Worm (Caenorhabditis elegans) whole organism, L3 larva: ENCODE measurements around the gene fbxa-128.
A peak's percentile ranks its signal among the peaks of the same experiment; 100 is the strongest.

ENCODE experiments used
- R02D3.7 ChIP-seq: fragments of 150-350 bp; optimal IDR thresholded peaks from 2 replicates; lab custom pipeline; 2014; ENCODE audit warnings: missing biosample characterization, missing genetic modification characterization
- ZK546.5 ChIP-seq: sonication (generic microtip); optimal IDR thresholded peaks from 2 replicates; lab custom pipeline; 2017; ENCODE audit warnings: missing biosample characterization, missing genetic modification characterization
- aly-2 ChIP-seq: fragments of 150-350 bp; optimal IDR thresholded peaks from 2 replicates; lab custom pipeline; 2014; ENCODE audit warnings: missing biosample characterization, missing genetic modification characterization
- ama-1 ChIP-seq: fragments of 150-350 bp; optimal IDR thresholded peaks from 2 replicates; lab custom pipeline; 2018
- ceh-16 ChIP-seq: sonication (generic microtip); optimal IDR thresholded peaks from 2 replicates; lab custom pipeline; 2017; ENCODE audit warnings: missing biosample characterization, missing genetic modification characterization
- ceh-28 ChIP-seq: fragments of 150-350 bp; optimal IDR thresholded peaks from 2 replicates; lab custom pipeline; 2014; ENCODE audit warnings: missing biosample characterization, missing genetic modification reagents, missing genetic modification characterization
- ceh-82 ChIP-seq: fragments of 150-350 bp; optimal IDR thresholded peaks from 2 replicates; lab custom pipeline; 2014; ENCODE audit warnings: missing biosample characterization, missing genetic modification characterization
- ceh-9 ChIP-seq: sonication (generic microtip); optimal IDR thresholded peaks from 2 replicates; lab custom pipeline; 2018; ENCODE audit warnings: missing biosample characterization, missing genetic modification characterization
- daf-12 ChIP-seq: fragments of 150-350 bp; optimal IDR thresholded peaks from 2 replicates; lab custom pipeline; 2014; ENCODE audit warnings: missing biosample characterization, missing genetic modification reagents, missing genetic modification characterization
- egl-27 ChIP-seq: sonication (generic microtip); optimal IDR thresholded peaks from 4 replicates; lab custom pipeline; 2017; ENCODE audit warnings: missing biosample characterization, missing genetic modification reagents, missing genetic modification characterization
- egl-5 ChIP-seq: fragments of 150-350 bp; optimal IDR thresholded peaks from 2 replicates; lab custom pipeline; 2017; ENCODE audit warnings: missing biosample characterization, missing genetic modification reagents, missing genetic modification characterization, inconsistent platforms
- elt-1 ChIP-seq: fragments of 150-350 bp; optimal IDR thresholded peaks from 2 replicates; lab custom pipeline; 2014; ENCODE audit warnings: missing biosample characterization, missing genetic modification characterization
- elt-2 ChIP-seq: sonication (generic microtip); optimal IDR thresholded peaks from 2 replicates; lab custom pipeline; 2016; ENCODE audit warnings: missing genetic modification reagents, mild to moderate bottlenecking, missing genetic modification characterization, missing compliant biosample characterization
- elt-3 ChIP-seq, 3 experiments: fragments of 150-350 bp in 1 of 3; sonication (generic microtip) in 2 of 3; optimal IDR thresholded peaks; 2 replicates in 2 of 3; 4 replicates in 1 of 3; lab custom pipeline; 2014 to 2017; ENCODE audit warnings: missing biosample characterization in 3 of 3, missing genetic modification characterization in 3 of 3
- eor-1 ChIP-seq, 2 experiments: fragments of 150-350 bp; optimal IDR thresholded peaks; 2 replicates each; lab custom pipeline; 2014 to 2018; ENCODE audit warnings: missing biosample characterization in 2 of 2, missing genetic modification characterization in 2 of 2
- fkh-10 ChIP-seq: sonication (generic microtip); optimal IDR thresholded peaks from 2 replicates; lab custom pipeline; 2017; ENCODE audit warnings: missing biosample characterization, missing genetic modification reagents, missing genetic modification characterization
- fkh-2 ChIP-seq: fragments of 150-350 bp; optimal IDR thresholded peaks from 2 replicates; lab custom pipeline; 2014; ENCODE audit warnings: missing biosample characterization, missing genetic modification reagents, missing genetic modification characterization
- fos-1 ChIP-seq: fragments of 150-350 bp; optimal IDR thresholded peaks from 2 replicates; lab custom pipeline; 2014; ENCODE audit warnings: missing biosample characterization, missing genetic modification characterization
- hmg-11 ChIP-seq: sonication (generic microtip); optimal IDR thresholded peaks from 2 replicates; lab custom pipeline; 2016; ENCODE audit warnings: missing genetic modification characterization, missing compliant biosample characterization
- jun-1 ChIP-seq: fragments of 150-350 bp; optimal IDR thresholded peaks from 2 replicates; lab custom pipeline; 2014; ENCODE audit warnings: missing biosample characterization, missing genetic modification reagents, missing genetic modification characterization
- lin-15B ChIP-seq: fragments of 150-350 bp; optimal IDR thresholded peaks from 2 replicates; lab custom pipeline; 2014; ENCODE audit warnings: missing biosample characterization, missing genetic modification characterization
- lin-39 ChIP-seq: fragments of 150-350 bp; optimal IDR thresholded peaks from 2 replicates; lab custom pipeline; 2018; ENCODE audit warnings: missing biosample characterization, missing genetic modification reagents, missing genetic modification characterization
- lsy-12 ChIP-seq: sonication (generic microtip); optimal IDR thresholded peaks from 2 replicates; lab custom pipeline; 2016; ENCODE audit warnings: mild to moderate bottlenecking, missing genetic modification characterization, missing compliant biosample characterization
- mdl-1 ChIP-seq: fragments of 150-350 bp; optimal IDR thresholded peaks from 2 replicates; lab custom pipeline; 2014; ENCODE audit warnings: missing biosample characterization, missing genetic modification characterization
- mml-1 ChIP-seq: fragments of 150-350 bp; sonication (generic microtip); optimal IDR thresholded peaks from 3 replicates; lab custom pipeline; 2014; ENCODE audit warnings: missing biosample characterization, missing genetic modification characterization
- nfya-1 ChIP-seq: sonication (generic microtip); optimal IDR thresholded peaks from 2 replicates; lab custom pipeline; 2017; ENCODE audit warnings: missing genetic modification characterization, mild to moderate bottlenecking, missing compliant biosample characterization, antibody characterized with exemption, moderate library complexity; ENCODE audit not compliant: insufficient read depth
- nhr-11 ChIP-seq: fragments of 150-350 bp; optimal IDR thresholded peaks from 2 replicates; lab custom pipeline; 2014; ENCODE audit warnings: missing biosample characterization, missing genetic modification characterization
- nhr-12 ChIP-seq: fragments of 150-350 bp; optimal IDR thresholded peaks from 2 replicates; lab custom pipeline; 2014; ENCODE audit warnings: missing biosample characterization, missing genetic modification characterization
- nhr-23 ChIP-seq: fragments of 150-350 bp; optimal IDR thresholded peaks from 2 replicates; lab custom pipeline; 2014; ENCODE audit warnings: missing biosample characterization, missing genetic modification reagents, missing genetic modification characterization
- nhr-237 ChIP-seq: fragments of 150-350 bp; optimal IDR thresholded peaks from 2 replicates; lab custom pipeline; 2014; ENCODE audit warnings: missing biosample characterization, missing genetic modification characterization
- nhr-25 ChIP-seq: sonication (generic microtip); optimal IDR thresholded peaks from 2 replicates; lab custom pipeline; 2017; ENCODE audit warnings: missing biosample characterization, missing genetic modification characterization
- nhr-28 ChIP-seq: fragments of 150-350 bp; optimal IDR thresholded peaks from 2 replicates; lab custom pipeline; 2014; ENCODE audit warnings: missing biosample characterization, missing genetic modification characterization
- nhr-43 ChIP-seq: sonication (generic microtip); optimal IDR thresholded peaks from 2 replicates; lab custom pipeline; 2016; ENCODE audit warnings: mild to moderate bottlenecking, missing genetic modification characterization, missing compliant biosample characterization; ENCODE audit not compliant: poor library complexity, severe bottlenecking
- nhr-67 ChIP-seq: fragments of 150-350 bp; optimal IDR thresholded peaks from 2 replicates; lab custom pipeline; 2014; ENCODE audit warnings: missing biosample characterization, missing genetic modification characterization
- nhr-77 ChIP-seq: fragments of 150-350 bp; optimal IDR thresholded peaks from 2 replicates; lab custom pipeline; 2014; ENCODE audit warnings: missing biosample characterization, missing genetic modification characterization
- pha-4 ChIP-seq: fragments of 150-350 bp; optimal IDR thresholded peaks from 2 replicates; lab custom pipeline; 2014; ENCODE audit warnings: missing biosample characterization, missing genetic modification reagents, missing genetic modification characterization
- pqm-1 ChIP-seq: fragments of 150-350 bp; optimal IDR thresholded peaks from 2 replicates; lab custom pipeline; 2017; ENCODE audit warnings: missing biosample characterization, missing genetic modification characterization, inconsistent platforms
- sea-2 ChIP-seq: fragments of 150-350 bp; sonication (generic microtip); optimal IDR thresholded peaks from 4 replicates; lab custom pipeline; 2014; ENCODE audit warnings: missing biosample characterization, missing genetic modification reagents, missing genetic modification characterization
- skn-1 ChIP-seq: fragments of 150-350 bp; optimal IDR thresholded peaks from 2 replicates; lab custom pipeline; 2014; ENCODE audit warnings: missing biosample characterization, missing genetic modification characterization
- snpc-4 ChIP-seq: fragments of 150-350 bp; optimal IDR thresholded peaks from 2 replicates; lab custom pipeline; 2014; ENCODE audit warnings: missing biosample characterization, missing genetic modification characterization
- tbx-2 ChIP-seq: sonication (generic microtip); optimal IDR thresholded peaks from 2 replicates; lab custom pipeline; 2016; ENCODE audit warnings: mild to moderate bottlenecking, missing genetic modification characterization, missing compliant biosample characterization
- unc-39 ChIP-seq: sonication (generic microtip); optimal IDR thresholded peaks from 4 replicates; lab custom pipeline; 2017; ENCODE audit warnings: missing biosample characterization, missing genetic modification characterization
- unc-62 ChIP-seq: fragments of 150-350 bp; sonication (generic microtip); optimal IDR thresholded peaks from 4 replicates; lab custom pipeline; 2014; ENCODE audit warnings: missing biosample characterization, missing genetic modification reagents, missing genetic modification characterization
- zag-1 ChIP-seq: fragments of 150-350 bp; optimal IDR thresholded peaks from 2 replicates; lab custom pipeline; 2014; ENCODE audit warnings: missing biosample characterization, missing genetic modification characterization
- ztf-11 ChIP-seq: fragments of 150-350 bp; optimal IDR thresholded peaks from 2 replicates; lab custom pipeline; 2014; ENCODE audit warnings: missing biosample characterization, missing genetic modification characterization
- ztf-4 ChIP-seq: fragments of 150-350 bp; optimal IDR thresholded peaks from 2 replicates; lab custom pipeline; 2014; ENCODE audit warnings: missing biosample characterization, missing genetic modification characterization

The fbxa-128 gene

DNA sequence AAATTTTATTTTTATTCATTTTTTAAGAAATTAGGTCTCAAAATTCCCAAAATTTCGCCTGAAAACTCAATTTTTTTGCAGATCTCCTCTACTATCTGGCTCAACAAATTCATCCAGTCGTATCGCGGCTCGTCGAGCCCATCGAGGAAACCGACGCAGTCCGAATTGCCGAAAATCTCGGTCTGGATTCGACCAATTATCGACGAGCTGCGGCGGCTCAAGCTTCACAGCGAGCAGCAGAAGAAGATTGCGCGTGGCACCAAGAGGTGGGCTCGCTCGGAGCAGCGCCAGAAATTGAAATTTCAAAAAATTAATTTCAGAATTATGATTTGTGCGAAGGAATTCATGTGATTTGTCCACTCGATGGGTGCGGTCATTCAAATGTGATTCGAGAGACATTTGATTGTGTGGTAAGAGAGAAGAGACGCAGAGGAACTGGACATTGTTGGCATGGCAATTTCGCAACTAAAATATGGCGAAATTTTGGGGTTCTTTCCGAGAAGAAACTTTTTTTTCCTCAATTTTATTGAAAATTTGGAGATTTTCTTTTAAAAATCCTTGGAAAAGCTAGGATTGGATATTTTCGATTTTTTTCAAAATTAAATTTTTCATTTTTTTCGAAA, 10.5 kb upstream of the fbxa-128 start:
- no peak for TF ChIP-seq ama-1 (lab: Kevin White, UChicago)
- TF ChIP-seq lin-39, result no peak
- TF ChIP-seq, all 47 proteins: peak for 0

DNA sequence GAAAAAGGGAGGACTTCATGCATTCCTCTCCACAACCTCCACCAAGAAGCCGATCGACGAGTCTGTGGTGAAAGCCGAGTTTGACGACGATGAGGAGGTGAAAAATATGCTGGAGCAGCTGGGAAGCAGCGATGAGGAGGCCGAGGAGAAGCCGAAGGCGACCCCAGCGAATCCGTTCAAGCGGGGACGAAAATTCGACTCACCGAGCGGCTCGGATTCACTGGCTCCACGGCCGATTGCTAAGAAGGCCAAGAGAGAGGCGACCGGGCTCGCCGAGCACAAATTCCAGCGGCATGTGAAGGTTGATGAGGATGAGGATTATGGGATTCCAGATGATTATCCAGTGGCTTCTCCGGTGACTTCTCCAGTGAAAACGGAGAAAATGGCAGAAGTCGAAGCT, 4.0 kb upstream of the fbxa-128 start:
- TF ChIP-seq skn-1 (tag; lab: Kevin White, UChicago) (no peak), aly-2 (tag; lab: Kevin White, UChicago) (no peak), nhr-77 (tag; lab: Kevin White, UChicago) (no peak), daf-12 (tag; lab: Kevin White, UChicago) (no peak), mml-1 (tag; lab: Kevin White, UChicago) (no peak), hmg-11 (no peak), fkh-10 (GFP tag; lab: Kevin White, UChicago) (no peak), tbx-2 (no peak), nhr-28 (tag; lab: Kevin White, UChicago) (no peak), ztf-11 (tag; lab: Kevin White, UChicago) (no peak), nhr-11 (tag; lab: Kevin White, UChicago) (no peak), sea-2 (no peak), ztf-4 (no peak), jun-1 (no peak), ZK546.5 (tag; lab: Kevin White, UChicago) (no peak), ama-1 (lab: Kevin White, UChicago) (no peak), nhr-67 (tag; lab: Kevin White, UChicago) (no peak), lin-39 (no peak), nhr-237 (tag; lab: Kevin White, UChicago) (no peak), elt-1 (tag; lab: Kevin White, UChicago) (no peak)
- TF ChIP-seq, all 47 proteins: peak for 0

DNA sequence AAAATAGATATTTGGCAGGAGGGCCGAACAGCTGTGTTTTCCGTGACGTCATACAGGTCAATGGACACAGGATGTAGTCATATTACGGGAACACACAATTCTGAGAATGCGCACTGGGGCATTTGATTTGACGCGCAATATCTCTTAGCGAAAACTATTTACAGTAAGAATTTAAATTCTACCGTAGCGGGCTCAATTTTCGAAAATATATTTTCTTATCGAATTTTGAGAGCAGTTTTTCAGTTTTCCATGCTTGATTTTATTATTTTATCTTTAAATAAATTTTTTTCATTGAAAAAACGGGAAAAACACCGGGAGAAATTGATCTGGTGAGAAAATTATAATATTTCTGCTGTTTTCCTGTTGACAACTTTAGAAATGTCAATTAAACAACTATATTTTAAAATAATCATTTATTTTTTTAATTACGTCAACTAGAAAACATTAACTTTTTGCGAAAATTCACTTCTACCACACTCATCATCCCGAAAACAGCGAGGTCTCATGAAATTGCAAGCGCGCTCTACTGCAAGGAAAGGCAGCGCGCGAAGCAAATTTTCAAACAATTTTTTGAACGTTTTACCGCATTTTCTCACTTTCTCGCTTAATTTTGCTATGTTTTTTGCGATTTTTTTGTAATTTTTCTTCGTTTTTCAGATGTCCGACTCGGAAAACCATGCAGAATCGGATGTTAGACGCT, 3.0 kb upstream of the fbxa-128 start, which contains the start of the genes Y47D3A.1 and pola-1:
TSS of gene Y47D3A.1 (minus strand) at position 51 of the 700 bp plus-strand sequence.
TSS of gene pola-1 (plus strand) at position 658 of the 700 bp plus-strand sequence.
- TF ChIP-seq ceh-9 (tag; lab: Kevin White, UChicago) (no peak), R02D3.7 (tag; lab: Kevin White, UChicago) (peak; percentile 39), pqm-1 (peak; percentile 17), elt-3 (tag; optimal IDR thresholded peaks at IDR 0.05; lab: Kevin White, UChicago) (no peak), jun-1 (peak; percentile 43), ceh-16 (tag; lab: Kevin White, UChicago) (no peak), aly-2 (tag; lab: Kevin White, UChicago) (no peak), egl-27 (tag; lab: Kevin White, UChicago) (no peak), elt-2 (peak; percentile 52), mml-1 (tag; lab: Kevin White, UChicago) (no peak), daf-12 (tag; lab: Kevin White, UChicago) (no peak), fos-1 (no peak), lin-15B (tag; lab: Kevin White, UChicago) (peak; percentile 93), nhr-28 (tag; lab: Kevin White, UChicago) (no peak), elt-1 (tag; lab: Kevin White, UChicago) (no peak), zag-1 (tag; lab: Kevin White, UChicago) (no peak), ceh-82 (no peak), egl-5 (tag; lab: Kevin White, UChicago) (peak; percentile 51), eor-1 (tag; optimal IDR thresholded peaks at IDR 0.05; lab: Kevin White, UChicago) (no peak), ztf-11 (tag; lab: Kevin White, UChicago) (no peak), unc-62 (GFP tag; lab: Kevin White, UChicago) (no peak), nhr-23 (peak; percentile 89), nfya-1 (tag; lab: Kevin White, UChicago) (peak; percentile 82), unc-39 (tag; lab: Kevin White, UChicago) (no peak), nhr-43 (peak; percentile 58), nhr-25 (tag; lab: Kevin White, UChicago) (peak; percentile 80), ztf-4 (no peak), fkh-2 (tag; lab: Kevin White, UChicago) (no peak), nhr-11 (tag; lab: Kevin White, UChicago) (no peak), ceh-28 (tag; lab: Kevin White, UChicago) (peak; percentile 20), nhr-77 (tag; lab: Kevin White, UChicago) (no peak), nhr-12 (tag; lab: Kevin White, UChicago) (no peak), ZK546.5 (tag; lab: Kevin White, UChicago) (no peak), lin-39 (peak; percentile 45), nhr-67 (tag; lab: Kevin White, UChicago) (no peak), sea-2 (no peak), snpc-4 (tag; lab: Kevin White, UChicago) (peak; percentile 53), skn-1 (tag; lab: Kevin White, UChicago) (peak; percentile 67), mdl-1 (tag; lab: Kevin White, UChicago) (no peak), pha-4 (tag; lab: Kevin White, UChicago) (peak; percentile 84), tbx-2 (no peak), fkh-10 (GFP tag; lab: Kevin White, UChicago) (peak; percentile 27), lsy-12 (no peak), hmg-11 (peak; percentile 36)
